Worm (Caenorhabditis elegans) whole organism, L1 larva: ENCODE measurements around the gene ppk-3.

Experiments used
- blmp-1 ChIP-seq: fragments of 150-350 bp; optimal IDR thresholded peaks from 2 replicates; lab custom pipeline; 2014; ENCODE audit warnings: missing biosample characterization, missing genetic modification characterization
- ceh-63 ChIP-seq: fragments of 200-800 bp; sonication (Bioruptor generic); optimal IDR thresholded peaks from 2 replicates; lab custom pipeline; 2018; ENCODE audit warnings: mild to moderate bottlenecking, missing genetic modification characterization, missing compliant biosample characterization
- ceh-82 ChIP-seq, 3 experiments: fragments of 150-350 bp in 1 of 3; sonication (generic microtip) in 2 of 3; optimal IDR thresholded peaks; 2 replicates each; lab custom pipeline; 2014 to 2017; ENCODE audit warnings: missing biosample characterization in 3 of 3, missing genetic modification characterization in 3 of 3
- dsc-1 ChIP-seq: sonication (generic microtip); optimal IDR thresholded peaks from 2 replicates; lab custom pipeline; 2016; ENCODE audit warnings: mild to moderate bottlenecking, missing genetic modification characterization, missing compliant biosample characterization
- efl-1 ChIP-seq, 4 experiments: fragments of 150-350 bp; optimal IDR thresholded peaks in 3 of 4; peaks in 1 of 4; 1 replicate in 1 of 4; 2 replicates in 3 of 4; lab custom pipeline; 2014; ENCODE audit warnings: missing biosample characterization in 2 of 4, missing genetic modification characterization in 2 of 4, missing genetic modification reagents in 2 of 4
- efl-3 ChIP-seq: fragments of 200-800 bp; sonication (Bioruptor generic); optimal IDR thresholded peaks from 2 replicates; lab custom pipeline; 2018; ENCODE audit warnings: mild to moderate bottlenecking, missing genetic modification characterization, missing compliant biosample characterization
- egl-13 ChIP-seq: sonication (generic microtip); optimal IDR thresholded peaks from 2 replicates; lab custom pipeline; 2016; ENCODE audit warnings: missing genotype, missing genetic modification reagents, missing genetic modification characterization, missing compliant biosample characterization
- elt-3 ChIP-seq, 6 experiments: fragments of 150-350 bp in 1 of 6; sonication (generic microtip); optimal IDR thresholded peaks; 2 replicates each; lab custom pipeline; 2017 to 2018; ENCODE audit warnings: missing biosample characterization in 6 of 6, missing genetic modification characterization in 6 of 6, inconsistent platforms in 1 of 6
- grh-1 ChIP-seq: fragments of 200-800 bp; sonication (Bioruptor generic); IDR thresholded peaks from 2 replicates; pipeline ENCODE4 v1.3.6; 2022; ENCODE audit warnings: missing genetic modification reagents, missing genetic modification characterization, missing compliant biosample characterization
- hlh-4 ChIP-seq: sonication (generic microtip); optimal IDR thresholded peaks from 2 replicates; lab custom pipeline; 2016; ENCODE audit warnings: mild to moderate bottlenecking, missing genetic modification characterization, missing compliant biosample characterization
- irx-1 ChIP-seq: sonication (generic microtip); optimal IDR thresholded peaks from 2 replicates; lab custom pipeline; 2016; ENCODE audit warnings: missing genetic modification characterization, missing compliant biosample characterization
- lin-13 ChIP-seq: fragments of 150-350 bp; optimal IDR thresholded peaks from 2 replicates; lab custom pipeline; 2014; ENCODE audit warnings: missing biosample characterization, missing genetic modification reagents, missing genetic modification characterization
- lin-14 ChIP-seq: fragments of 200-800 bp; sonication (Bioruptor generic); optimal IDR thresholded peaks from 2 replicates; lab custom pipeline; 2018; ENCODE audit warnings: mild to moderate bottlenecking, missing genetic modification characterization, moderate library complexity, missing compliant biosample characterization
- lsy-2 ChIP-seq, 2 experiments: fragments of 150-350 bp; optimal IDR thresholded peaks; 2 replicates each; lab custom pipeline; 2014; ENCODE audit warnings: missing biosample characterization in 2 of 2, missing genetic modification characterization in 2 of 2
- mdl-1 ChIP-seq, 2 experiments: fragments of 150-350 bp; optimal IDR thresholded peaks; 2 replicates each; lab custom pipeline; 2014 to 2017; ENCODE audit warnings: missing biosample characterization in 2 of 2, missing genetic modification characterization in 2 of 2, inconsistent platforms in 1 of 2
- nhr-19 ChIP-seq: fragments of 200-800 bp; sonication (Bioruptor generic); conservative IDR thresholded peaks from 2 replicates; pipeline ENCODE4 v1.3.6; 2022; ENCODE audit warnings: missing genetic modification characterization, missing compliant biosample characterization
- nhr-20 ChIP-seq: sonication (generic microtip); optimal IDR thresholded peaks from 2 replicates; lab custom pipeline; 2016; ENCODE audit warnings: mild to moderate bottlenecking, missing genetic modification characterization, missing compliant biosample characterization
- nhr-28 ChIP-seq: fragments of 150-350 bp; optimal IDR thresholded peaks from 2 replicates; lab custom pipeline; 2014; ENCODE audit warnings: missing biosample characterization, missing genetic modification characterization
- nhr-47 ChIP-seq: sonication (generic microtip); optimal IDR thresholded peaks from 2 replicates; lab custom pipeline; 2016; ENCODE audit warnings: mild to moderate bottlenecking, missing genetic modification characterization, moderate library complexity, missing compliant biosample characterization
- nhr-71 ChIP-seq: sonication (generic microtip); optimal IDR thresholded peaks from 2 replicates; lab custom pipeline; 2016; ENCODE audit warnings: mild to moderate bottlenecking, missing genetic modification characterization, moderate library complexity, missing compliant biosample characterization
- nhr-85 ChIP-seq: sonication (generic microtip); peaks from one replicate; lab custom pipeline; 2016; ENCODE audit warnings: missing genetic modification characterization, inconsistent platforms, missing compliant biosample characterization
- nhr-90 ChIP-seq: sonication (generic microtip); optimal IDR thresholded peaks from 2 replicates; lab custom pipeline; 2016; ENCODE audit warnings: mild to moderate bottlenecking, missing genetic modification characterization, missing compliant biosample characterization; ENCODE audit not compliant: poor library complexity
- pag-3 ChIP-seq: sonication (generic microtip); optimal IDR thresholded peaks from 2 replicates; lab custom pipeline; 2017; ENCODE audit warnings: missing genetic modification characterization, mild to moderate bottlenecking, missing compliant biosample characterization, antibody characterized with exemption, borderline replicate concordance; ENCODE audit not compliant: insufficient read depth
- rnt-1 ChIP-seq: sonication (generic microtip); optimal IDR thresholded peaks from 2 replicates; lab custom pipeline; 2016; ENCODE audit warnings: mild to moderate bottlenecking, missing genetic modification characterization, moderate library complexity, missing compliant biosample characterization
- snu-23 ChIP-seq: sonication (generic microtip); optimal IDR thresholded peaks from 2 replicates; lab custom pipeline; 2016; ENCODE audit warnings: missing genetic modification characterization, missing compliant biosample characterization
- sptf-1 ChIP-seq: fragments of 150-350 bp; optimal IDR thresholded peaks from 2 replicates; lab custom pipeline; 2014; ENCODE audit warnings: missing biosample characterization, missing genetic modification characterization
- swsn-7 ChIP-seq: sonication (generic microtip); optimal IDR thresholded peaks from 2 replicates; lab custom pipeline; 2016; ENCODE audit warnings: missing genetic modification characterization, missing compliant biosample characterization
- tbx-2 ChIP-seq: sonication (generic microtip); optimal IDR thresholded peaks from 2 replicates; lab custom pipeline; 2016; ENCODE audit warnings: missing genetic modification characterization, missing compliant biosample characterization
- tlp-1 ChIP-seq: fragments of 150-350 bp; optimal IDR thresholded peaks from 2 replicates; lab custom pipeline; 2014; ENCODE audit warnings: missing biosample characterization, missing genetic modification characterization
- vab-15 ChIP-seq: sonication (generic microtip); optimal IDR thresholded peaks from 2 replicates; lab custom pipeline; 2017; ENCODE audit warnings: missing genotype, mild to moderate bottlenecking, missing genetic modification characterization, missing compliant biosample characterization
- xbp-1 ChIP-seq: sonication (generic microtip); optimal IDR thresholded peaks from 2 replicates; lab custom pipeline; 2016; ENCODE audit warnings: missing genetic modification characterization, missing compliant biosample characterization
- zip-4 ChIP-seq: fragments of 200-800 bp; sonication (Bioruptor generic); optimal IDR thresholded peaks from 2 replicates; lab custom pipeline; 2018; ENCODE audit warnings: mild to moderate bottlenecking, missing genetic modification characterization, moderate library complexity, missing compliant biosample characterization

Gene ppk-3

ce11 chrX:13008895-13009294 lies 33.5 kb upstream of the ppk-3 start (continued):
- no peak for TF ChIP-seq dsc-1 (tag; lab: Kevin White, UChicago)
- TF ChIP-seq vab-15 (tag; lab: Kevin White, UChicago) = no peak
- TF ChIP-seq egl-13 (tag; lab: Kevin White, UChicago) = no peak
- TF ChIP-seq ceh-82 (tag; optimal IDR thresholded peaks at IDR 0.05; lab: Kevin White, UChicago) = no peak
- no peak for TF ChIP-seq zip-4 (GFP tag; lab: Kevin White, UChicago)
- no peak for TF ChIP-seq sptf-1 (tag; lab: Kevin White, UChicago)
- no peak for TF ChIP-seq xbp-1 (tag; lab: Kevin White, UChicago)
- TF ChIP-seq blmp-1 (tag; lab: Kevin White, UChicago) = peak; percentile 98
- TF ChIP-seq nhr-28 = no peak
- 0 out of 2 replicates have a peak, but pooled peaks have one; percentile 31 for TF ChIP-seq grh-1 (GFP tag; lab: Robert Waterston, UW)

DNA sequence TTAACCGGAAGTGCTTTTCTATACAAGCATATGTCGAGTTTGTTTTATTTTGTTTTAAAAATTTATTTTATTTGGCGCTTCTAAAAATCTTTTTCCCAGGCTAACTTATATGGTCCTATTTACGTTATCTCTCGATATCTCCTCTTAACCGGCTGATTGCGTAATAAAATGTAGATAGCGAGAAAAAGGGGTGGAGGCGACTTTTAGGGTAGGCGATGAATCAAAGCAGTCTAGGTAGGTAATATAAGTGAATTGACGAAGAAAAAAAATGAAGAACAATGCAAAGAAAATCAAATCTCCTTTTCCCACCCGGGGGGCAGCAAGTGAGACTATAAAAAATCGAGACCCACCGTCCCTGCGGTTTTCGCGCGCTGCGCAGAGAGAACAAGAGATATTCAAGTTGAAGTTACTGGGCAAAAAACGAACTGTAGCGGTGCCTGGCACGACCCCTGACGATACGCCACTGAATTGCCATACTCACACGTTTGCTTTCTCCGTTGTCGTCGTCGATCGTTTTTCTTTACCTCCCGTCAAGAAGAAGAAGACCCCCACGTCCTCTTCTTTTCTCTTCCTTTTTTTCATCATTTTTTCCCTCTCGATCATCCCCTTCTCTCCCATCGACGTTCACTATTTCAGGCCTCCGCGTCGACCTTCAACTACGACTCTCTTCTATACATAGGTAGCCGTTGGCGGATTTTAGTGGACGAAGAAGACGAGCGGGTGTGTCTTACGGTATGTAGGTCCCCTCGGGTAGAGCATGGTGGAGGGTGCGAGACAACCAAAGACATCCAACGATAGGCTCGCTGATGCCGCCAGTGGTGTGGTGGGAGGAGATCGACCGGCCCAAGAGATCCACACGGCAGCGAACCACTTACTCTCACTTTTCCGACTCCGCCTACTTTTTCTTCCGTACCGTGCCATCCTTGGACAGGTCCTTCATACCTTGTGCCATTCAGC lies 32.7 kb upstream of the ppk-3 start, which contains the start of gene nhr-25:
TSS of gene nhr-25 (plus strand) at position 637 of the 957 bp plus-strand sequence.
- TF ChIP-seq elt-3 (tag; optimal IDR thresholded peaks at IDR 0.05; lab: Kevin White, UChicago) (peak in 3 of 6 experiments; percentile 20 to 42 (median 22)), efl-1 (optimal IDR thresholded peaks at IDR 0.05; lab: Kevin White, UChicago) (no peak), efl-1 (GFP tag; optimal IDR thresholded peaks at IDR 0.05 in 1 of 2; lab: Kevin White, UChicago) (peak in 1 of 2 experiments; percentile 51), tlp-1 (tag; lab: Kevin White, UChicago) (no peak), swsn-7 (tag; lab: Kevin White, UChicago) (peak; percentile 15), nhr-71 (tag; lab: Kevin White, UChicago) (peak; percentile 77), irx-1 (peak; percentile 17), nhr-90 (tag; lab: Kevin White, UChicago) (peak; percentile 55), nhr-19 (GFP tag; lab: Robert Waterston, UW) (peak; percentile 22; the same call in 1 of the 2 replicates), sptf-1 (tag; lab: Kevin White, UChicago) (no peak), snu-23 (peak; percentile 63), nhr-85 (peak; percentile 96), blmp-1 (tag; lab: Kevin White, UChicago) (peak; percentile 88), nhr-20 (peak; percentile 73), mdl-1 (tag; optimal IDR thresholded peaks at IDR 0.05; lab: Kevin White, UChicago) (peak in 1 of 2 experiments; percentile 18), nhr-47 (tag; lab: Kevin White, UChicago) (peak; percentile 43), pag-3 (tag; lab: Kevin White, UChicago) (peak; percentile 21), lin-13 (no peak), tbx-2 (tag; lab: Kevin White, UChicago) (peak; percentile 19), lsy-2 (tag; optimal IDR thresholded peaks at IDR 0.05; lab: Kevin White, UChicago) (peak in 1 of 2 experiments; percentile 13), efl-3 (GFP tag; lab: Kevin White, UChicago) (no peak), lin-14 (peak; percentile 84), grh-1 (GFP tag; lab: Robert Waterston, UW) (peak; percentile 68), rnt-1 (no peak)
- TF ChIP-seq, all 84 proteins: peak for 18

DNA sequence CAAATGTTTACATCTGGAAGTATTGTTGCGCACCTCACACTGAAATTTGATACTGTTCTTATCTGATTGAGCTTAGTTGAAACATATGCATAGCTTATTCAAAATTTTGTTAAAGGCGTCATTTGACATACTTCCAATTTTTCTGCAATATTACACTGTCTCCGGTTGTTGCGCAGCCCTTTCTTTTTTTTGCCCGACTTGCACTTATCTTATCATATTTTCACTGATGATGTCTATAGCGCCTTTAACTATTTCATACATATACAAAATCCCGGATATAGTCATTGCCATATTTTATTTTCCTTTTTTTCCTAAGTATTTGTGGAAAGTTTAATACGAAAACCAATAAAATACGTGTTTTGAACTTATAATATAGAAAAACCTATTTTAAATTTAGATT lies 31.3 kb upstream of the ppk-3 start:
- TF ChIP-seq blmp-1 (tag; lab: Kevin White, UChicago) (peak; percentile 59), elt-3 (tag; optimal IDR thresholded peaks at IDR 0.05; lab: Kevin White, UChicago) (peak in 1 of 6 experiments; percentile 41), hlh-4 (tag; lab: Kevin White, UChicago) (no peak), grh-1 (GFP tag; lab: Robert Waterston, UW) (peak; percentile 4; the same call in 1 of the 2 replicates), ceh-63 (GFP tag; lab: Kevin White, UChicago) (no peak)
- TF ChIP-seq, all 84 proteins: peak for 3
